Worm (Caenorhabditis elegans) whole organism, early embryonic: ENCODE data around the gene F01D5.2.

ENCODE experiments used
- B0310.2 ChIP-seq: sonication (generic microtip); optimal IDR thresholded peaks from 2 replicates; lab custom pipeline; 2016; ENCODE audit warnings: mild to moderate bottlenecking, missing genetic modification characterization, missing compliant biosample characterization
- F13C5.2 ChIP-seq: sonication (generic microtip); optimal IDR thresholded peaks from 2 replicates; lab custom pipeline; 2017; ENCODE audit warnings: mild to moderate bottlenecking, missing genetic modification characterization, inconsistent platforms, missing compliant biosample characterization
- ama-1 ChIP-seq: fragments of 150-350 bp; optimal IDR thresholded peaks from 2 replicates; lab custom pipeline; 2014
- ceh-36 ChIP-seq: sonication (generic microtip); optimal IDR thresholded peaks from 2 replicates; lab custom pipeline; 2016; ENCODE audit warnings: missing genetic modification characterization, inconsistent platforms, missing compliant biosample characterization
- ets-7 ChIP-seq: sonication (generic microtip); optimal IDR thresholded peaks from 2 replicates; lab custom pipeline; 2016; ENCODE audit warnings: missing genotype, missing genetic modification characterization, missing compliant biosample characterization
- flt-1 ChIP-seq: fragments of 200-800 bp; sonication (Bioruptor generic); IDR thresholded peaks from 2 replicates; pipeline ENCODE4 v1.3.6; 2022; ENCODE audit warnings: missing genetic modification characterization, missing compliant biosample characterization
- hmbx-1 ChIP-seq: sonication (generic microtip); optimal IDR thresholded peaks from 2 replicates; lab custom pipeline; 2016; ENCODE audit warnings: mild to moderate bottlenecking, missing genetic modification characterization, missing compliant biosample characterization
- hmg-4 ChIP-seq: fragments of 200-800 bp; sonication (Bioruptor generic); optimal IDR thresholded peaks from 2 replicates; lab custom pipeline; 2018; ENCODE audit warnings: mild to moderate bottlenecking, missing genetic modification characterization, missing compliant biosample characterization
- pes-1 ChIP-seq: fragments of 200-800 bp; sonication (Bioruptor generic); IDR thresholded peaks from 2 replicates; pipeline ENCODE4 v1.3.6; 2022; ENCODE audit warnings: missing genetic modification reagents, missing genetic modification characterization, missing compliant biosample characterization
- scrt-1 ChIP-seq: fragments of 200-800 bp; sonication (Bioruptor generic); IDR thresholded peaks from 2 replicates; pipeline ENCODE4 v1.3.6; 2022; ENCODE audit warnings: missing genetic modification characterization, missing compliant biosample characterization
- sea-1 ChIP-seq: fragments of 200-800 bp; sonication (Bioruptor generic); conservative IDR thresholded peaks from 2 replicates; pipeline ENCODE4 v1.3.6; 2022; ENCODE audit warnings: missing genetic modification characterization, missing compliant biosample characterization
- tra-4 ChIP-seq: sonication (generic microtip); optimal IDR thresholded peaks from 2 replicates; lab custom pipeline; 2017; ENCODE audit warnings: missing genetic modification characterization, missing compliant biosample characterization

DNA sequence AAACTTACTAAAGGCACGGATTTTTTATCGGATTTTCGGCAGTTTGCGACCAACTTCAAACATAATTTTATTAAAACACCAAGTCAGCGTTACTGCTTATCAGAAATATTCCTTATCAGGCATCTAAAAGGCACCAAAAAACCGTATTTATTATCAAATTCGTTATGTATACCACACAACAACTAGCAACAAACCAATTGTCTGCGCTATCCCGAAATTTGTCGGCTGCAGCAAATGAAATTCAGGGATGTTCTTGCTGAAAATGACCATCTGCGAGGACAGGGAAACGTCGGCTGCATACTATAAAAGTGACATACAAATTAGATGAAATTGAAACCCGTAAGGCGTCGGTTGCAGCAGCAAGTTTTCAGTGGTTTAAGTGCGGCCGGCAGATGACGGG lies 875 bp downstream of the F01D5.2 start:
- no peak for TF ChIP-seq sea-1 (GFP tag; lab: Robert Waterston, UW)
- no peak for TF ChIP-seq scrt-1
- TF ChIP-seq B0310.2 (tag; lab: Kevin White, UChicago): no peak
- no peak for TF ChIP-seq pes-1 (GFP tag; lab: Robert Waterston, UW)
- no peak for TF ChIP-seq ama-1 (lab: Kevin White, UChicago)
- no peak for TF ChIP-seq ets-7
- TF ChIP-seq flt-1 (GFP tag; lab: Robert Waterston, UW): no peak
- TF ChIP-seq ceh-36 (tag; lab: Kevin White, UChicago): no peak
- TF ChIP-seq F13C5.2 (tag; lab: Kevin White, UChicago): no peak
- no peak for TF ChIP-seq hmg-4
- no peak for TF ChIP-seq hmbx-1 (tag; lab: Kevin White, UChicago)
- no peak for TF ChIP-seq tra-4 (tag; lab: Kevin White, UChicago)
